Worm (Caenorhabditis elegans): Measurements from ENCODE around the gene C48D1.9.
A peak's percentile ranks its signal among the peaks of the same experiment; 100 is the strongest.

C48D1.9 gene

DNA sequence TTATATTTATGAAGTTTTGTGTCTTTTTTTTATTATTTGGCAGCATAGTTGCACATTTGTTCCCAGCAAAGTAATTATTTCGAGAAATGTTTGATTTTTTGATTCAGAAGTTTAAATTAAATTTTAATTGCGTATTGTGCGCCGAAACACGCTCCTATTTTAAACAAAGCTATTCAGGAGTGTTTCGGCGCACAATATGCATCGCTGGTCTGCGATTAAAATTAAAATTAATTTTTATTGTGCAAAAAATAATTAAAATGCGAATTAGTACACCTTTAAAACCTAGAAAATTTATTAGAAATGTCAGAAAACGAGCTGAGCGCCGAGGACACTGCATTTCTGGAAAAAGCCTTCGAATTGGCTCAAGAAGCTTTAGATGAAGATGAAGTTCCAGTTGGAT lies 33.9 kb upstream of the C48D1.9 start, which contains the start of gene JC8.4:
TSS of gene JC8.4 (plus strand) at position 301 of the 400 bp plus-strand sequence.
- no peak for TF ChIP-seq efl-1 (optimal IDR thresholded peaks at IDR 0.05)
- TF ChIP-seq efl-1 (GFP tag; optimal IDR thresholded peaks at IDR 0.05 in 1 of 2) = peak in 1 of 2 experiments; percentile 33
- TF ChIP-seq egl-27 (tag; optimal IDR thresholded peaks at IDR 0.05) = no peak

DNA sequence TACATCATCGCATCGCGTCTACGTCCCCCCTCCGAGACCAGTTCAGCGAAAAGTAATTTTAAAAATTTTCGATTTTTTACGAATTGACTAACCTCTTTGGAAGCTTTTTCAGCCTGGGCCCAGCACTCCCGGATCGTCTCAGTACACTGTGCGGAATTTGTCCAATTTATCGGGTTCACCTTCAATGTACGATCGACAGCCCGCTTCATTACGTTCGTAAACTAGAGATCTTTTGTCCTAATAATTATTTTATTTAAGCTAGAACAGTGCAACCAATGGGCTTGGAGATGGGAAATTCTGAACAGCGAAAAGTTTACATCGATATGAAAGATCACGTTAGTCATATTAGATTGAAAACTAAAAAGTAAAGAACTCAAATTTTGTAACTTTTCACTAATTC lies 31.9 kb upstream of the C48D1.9 start:
- TF ChIP-seq tbx-2 (tag; optimal IDR thresholded peaks at IDR 0.05) (no peak), unc-98 (GFP tag; IDR thresholded peaks at IDR 0.05) (no peak), vab-15 (tag; optimal IDR thresholded peaks at IDR 0.05) (no peak)

DNA sequence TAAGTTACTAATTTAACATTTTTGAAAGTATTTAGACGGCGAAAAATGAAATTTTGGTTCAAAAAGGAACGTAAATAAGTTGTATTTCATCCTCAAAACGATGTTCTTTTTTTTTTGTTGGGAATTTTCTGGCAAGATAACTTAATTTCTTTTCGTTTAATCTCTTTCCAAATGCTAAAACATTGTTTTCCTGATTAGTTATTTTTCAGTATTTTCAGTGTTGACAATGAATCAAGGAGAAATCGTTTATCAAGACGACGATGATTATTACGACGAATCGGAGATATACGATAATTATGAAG lies 31.3 kb upstream of the C48D1.9 start, which contains the start of gene lin-54:
TSS of gene lin-54 (plus strand) at position 203 of the 302 bp plus-strand sequence.
- TF ChIP-seq nhr-84 (tag; optimal IDR thresholded peaks at IDR 0.05) (no peak), ceh-82 (tag; optimal IDR thresholded peaks at IDR 0.05) (no peak), aly-2 (tag; optimal IDR thresholded peaks at IDR 0.05) (no peak), unc-86 (tag; optimal IDR thresholded peaks at IDR 0.05) (no peak), fkh-8 (tag; optimal IDR thresholded peaks at IDR 0.05) (no peak), nhr-90 (tag; optimal IDR thresholded peaks at IDR 0.05; ENCODE audit: poor library complexity) (no peak), elt-3 (tag; optimal IDR thresholded peaks at IDR 0.05) (no peak), aha-1 (tag; optimal IDR thresholded peaks at IDR 0.05) (no peak), nhr-11 (tag; optimal IDR thresholded peaks at IDR 0.05) (no peak), fkh-4 (tag; optimal IDR thresholded peaks at IDR 0.05; ENCODE audit: borderline replicate concordance) (no peak), nhr-237 (tag; optimal IDR thresholded peaks at IDR 0.05) (no peak), efl-3 (GFP tag; optimal IDR thresholded peaks at IDR 0.05) (no peak), mef-2 (tag; optimal IDR thresholded peaks at IDR 0.05) (no peak), ceh-63 (GFP tag; optimal IDR thresholded peaks at IDR 0.05) (no peak), ceh-90 (tag; optimal IDR thresholded peaks at IDR 0.05) (no peak), elt-2 (tag; optimal IDR thresholded peaks at IDR 0.05) (no peak)

DNA sequence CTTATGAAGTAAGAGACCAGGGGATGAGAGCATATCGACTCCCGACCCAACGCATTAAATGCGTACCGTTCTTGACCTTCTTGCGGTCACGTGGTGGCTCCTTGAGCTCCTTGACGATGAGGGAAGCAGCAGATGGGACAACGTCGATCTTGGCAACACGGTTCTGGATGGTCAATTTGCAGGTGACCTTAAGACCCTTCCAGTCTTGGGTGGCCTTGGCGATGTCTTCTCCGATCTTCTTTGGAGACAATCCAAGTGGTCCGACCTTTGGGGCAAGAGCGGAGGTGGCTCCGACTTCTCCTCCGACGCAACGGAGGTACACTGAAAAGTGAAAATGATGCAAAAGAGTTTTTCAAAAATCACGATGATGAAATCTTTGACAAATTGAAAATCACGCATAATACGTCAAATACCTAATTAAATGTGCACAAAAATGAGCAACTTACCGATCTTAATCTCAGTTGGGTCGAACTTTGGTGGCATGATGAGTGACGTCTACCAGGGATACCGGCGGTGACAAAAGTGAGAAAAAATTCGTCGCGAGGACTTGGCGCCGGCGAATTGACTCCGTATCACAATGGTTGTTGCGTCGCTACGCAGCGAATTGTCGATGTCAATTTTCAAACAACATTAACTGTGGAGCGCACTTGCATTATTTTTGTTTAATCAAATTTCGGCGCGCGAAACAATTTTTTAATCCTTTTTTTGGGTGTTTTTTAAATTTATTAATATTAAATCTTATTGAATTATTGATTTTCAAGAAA lies 30.8 kb upstream of the C48D1.9 start, which contains the start of gene rpl-12:
TSS of gene rpl-12 (minus strand) at position 574 of the 764 bp plus-strand sequence.
- TF ChIP-seq ceh-90 (tag; optimal IDR thresholded peaks at IDR 0.05) (peak; percentile 71), C04F5.9 (tag; optimal IDR thresholded peaks at IDR 0.05) (peak; percentile 97), sox-4 (tag; optimal IDR thresholded peaks at IDR 0.05) (peak; percentile 94), zip-4 (GFP tag; optimal IDR thresholded peaks at IDR 0.05) (peak; percentile 95), sup-37 (GFP tag; optimal IDR thresholded peaks at IDR 0.05) (peak; percentile 97), grh-1 (GFP tag; IDR thresholded peaks at IDR 0.05) (peak; percentile 97), lin-35 (GFP tag; optimal IDR thresholded peaks at IDR 0.05) (peak; percentile 98 to 99), isw-1 (GFP tag; IDR thresholded peaks at IDR 0.05) (peak; percentile 99), lin-13 (GFP tag; optimal IDR thresholded peaks at IDR 0.05) (peak; percentile 99), nhr-77 (tag; optimal IDR thresholded peaks at IDR 0.05) (peak; percentile 98), nhr-11 (tag; optimal IDR thresholded peaks at IDR 0.05) (peak; percentile 93), lin-15B (tag; optimal IDR thresholded peaks at IDR 0.05) (peak; percentile 100), nhr-28 (tag; optimal IDR thresholded peaks at IDR 0.05) (peak; percentile 36), pag-3 (tag; optimal IDR thresholded peaks at IDR 0.05; ENCODE audit: borderline replicate concordance, insufficient read depth) (no peak), ces-1 (GFP tag; optimal IDR thresholded peaks at IDR 0.05) (peak; percentile 94), Y116A8C.19 (tag; optimal IDR thresholded peaks at IDR 0.05; ENCODE audit: borderline replicate concordance) (peak; percentile 25), lsy-2 (tag; optimal IDR thresholded peaks at IDR 0.05) (peak; percentile 98), ets-5 (GFP tag; IDR thresholded peaks at IDR 0.05) (0 out of 2 replicates have a peak, but pooled peaks have one; percentile 78), nhr-12 (tag; optimal IDR thresholded peaks at IDR 0.05) (peak; percentile 35), nhr-85 (tag) (peak; percentile 99), fkh-10 (GFP tag; optimal IDR thresholded peaks at IDR 0.05) (peak; percentile 99), lin-39 (tag; optimal IDR thresholded peaks at IDR 0.05) (peak; percentile 99), egl-27 (tag; optimal IDR thresholded peaks at IDR 0.05) (peak; percentile 72 to 87), mdl-1 (tag; optimal IDR thresholded peaks at IDR 0.05) (peak; percentile 2 to 98), rnt-1 (tag; optimal IDR thresholded peaks at IDR 0.05) (peak; percentile 98), tbx-2 (tag; optimal IDR thresholded peaks at IDR 0.05) (peak; percentile 99), nhr-76 (tag; optimal IDR thresholded peaks at IDR 0.05) (peak; percentile 74), ztf-4 (tag; optimal IDR thresholded peaks at IDR 0.05) (peak; percentile 98), nhr-20 (tag; optimal IDR thresholded peaks at IDR 0.05) (peak; percentile 99), efl-3 (GFP tag; optimal IDR thresholded peaks at IDR 0.05) (peak; percentile 58)
